Fruit fly (Drosophila melanogaster) whole organism, embryonic: ENCODE results near the gene Nsun5.

Experiments
- B-H1 ChIP-seq: fragments of 200-800 bp; sonication (Bioruptor generic); IDR thresholded peaks from 3 replicates; pipeline ENCODE4 v1.3.6; 2022; ENCODE audit warnings: missing biosample characterization, missing genetic modification characterization
- BtbVII ChIP-seq: fragments of 200-800 bp; sonication (Bioruptor generic); optimal IDR thresholded peaks from 3 replicates; lab custom pipeline; 2017; ENCODE audit warnings: missing biosample characterization, mild to moderate bottlenecking, missing genetic modification characterization
- CG10321 ChIP-seq: fragments of 200-800 bp; sonication (Bioruptor generic); IDR thresholded peaks from 2 replicates; pipeline ENCODE4 v1.3.6; 2022; ENCODE audit warnings: missing biosample characterization, missing genetic modification characterization
- CG10979 ChIP-seq: fragments of 200-800 bp; sonication (Bioruptor generic); optimal IDR thresholded peaks from 2 replicates; lab custom pipeline; 2018; ENCODE audit warnings: missing biosample characterization, mild to moderate bottlenecking, missing genetic modification characterization, moderate library complexity
- CG11093 ChIP-seq: fragments of 200-800 bp; sonication (Bioruptor generic); IDR thresholded peaks from 3 replicates; pipeline ENCODE4 v1.3.6; 2022; ENCODE audit warnings: missing biosample characterization, missing genetic modification characterization
- CG14710 ChIP-seq: fragments of 200-800 bp; sonication (Bioruptor generic); optimal IDR thresholded peaks from 3 replicates; lab custom pipeline; 2019; ENCODE audit warnings: missing biosample characterization, mild to moderate bottlenecking, missing genetic modification characterization, moderate library complexity
- CG15269 ChIP-seq: fragments of 200-800 bp; sonication (Bioruptor generic); optimal IDR thresholded peaks from 2 replicates; lab custom pipeline; 2018; ENCODE audit warnings: missing biosample characterization, mild to moderate bottlenecking, missing genetic modification characterization, moderate library complexity
- CG15514 ChIP-seq: fragments of 200-800 bp; sonication (Bioruptor generic); optimal IDR thresholded peaks from 3 replicates; lab custom pipeline; 2017; ENCODE audit warnings: missing biosample characterization, missing genetic modification characterization, mild to moderate bottlenecking, moderate library complexity, missing genetic modification reagents
- CG18619 ChIP-seq: fragments of 200-800 bp; sonication (Bioruptor generic); optimal IDR thresholded peaks from 3 replicates; lab custom pipeline; 2017; ENCODE audit warnings: missing biosample characterization, mild to moderate bottlenecking, missing genetic modification characterization
- CG2889 ChIP-seq: fragments of 200-800 bp; sonication (Bioruptor generic); IDR thresholded peaks from 3 replicates; pipeline ENCODE4 v1.3.6; 2022; ENCODE audit warnings: missing biosample characterization, missing genetic modification characterization
- CG3065 ChIP-seq: fragments of 200-800 bp; sonication (Bioruptor generic); optimal IDR thresholded peaks from 2 replicates; lab custom pipeline; 2016; ENCODE audit warnings: missing biosample characterization, missing genetic modification characterization
- CG31224 ChIP-seq: fragments of 200-800 bp; sonication (Bioruptor generic); IDR thresholded peaks from 2 replicates; pipeline ENCODE4 v1.3.6; 2022; ENCODE audit warnings: missing biosample characterization, missing genetic modification characterization
- CG31365 ChIP-seq: fragments of 200-800 bp; sonication (Bioruptor generic); optimal IDR thresholded peaks from 2 replicates; lab custom pipeline; 2018; ENCODE audit warnings: missing biosample characterization, mild to moderate bottlenecking, missing genetic modification characterization
- CG32532 ChIP-seq: fragments of 200-800 bp; sonication (Bioruptor generic); IDR thresholded peaks from 2 replicates; pipeline ENCODE4 v1.3.6; 2022; ENCODE audit warnings: missing biosample characterization, missing genetic modification characterization
- CG32772 ChIP-seq: fragments of 200-800 bp; sonication (Bioruptor generic); IDR thresholded peaks from 2 replicates; pipeline ENCODE4 v1.3.6; 2022; ENCODE audit warnings: missing biosample characterization, missing genetic modification characterization
- CG5180 ChIP-seq: fragments of 200-800 bp; sonication (Bioruptor generic); optimal IDR thresholded peaks from 3 replicates; lab custom pipeline; 2017; ENCODE audit warnings: missing biosample characterization, missing genetic modification characterization, mild to moderate bottlenecking, moderate library complexity, missing genetic modification reagents
- CG5245 ChIP-seq: fragments of 200-800 bp; sonication (Bioruptor generic); optimal IDR thresholded peaks from 3 replicates; lab custom pipeline; 2016; ENCODE audit warnings: missing biosample characterization, missing genetic modification characterization
- CG8388 ChIP-seq: fragments of 200-800 bp; sonication (Bioruptor generic); optimal IDR thresholded peaks from 2 replicates; lab custom pipeline; 2019; ENCODE audit warnings: missing biosample characterization, mild to moderate bottlenecking, missing genetic modification characterization, moderate library complexity
- CG9437 ChIP-seq: fragments of 200-800 bp; sonication (Bioruptor generic); optimal IDR thresholded peaks from 2 replicates; lab custom pipeline; 2018; ENCODE audit warnings: missing biosample characterization, mild to moderate bottlenecking, missing genetic modification characterization
- CG9817 ChIP-seq: fragments of 200-800 bp; sonication (Bioruptor generic); optimal IDR thresholded peaks from 2 replicates; lab custom pipeline; 2018; ENCODE audit warnings: missing biosample characterization, mild to moderate bottlenecking, missing genetic modification characterization, moderate library complexity
- E2f1 ChIP-seq: fragments of 200-800 bp; sonication (Bioruptor generic); IDR thresholded peaks from 2 replicates; pipeline ENCODE4 v1.3.6; 2022; ENCODE audit warnings: missing biosample characterization, missing genetic modification characterization
- Fer1 ChIP-seq: fragments of 200-800 bp; sonication (Bioruptor generic); optimal IDR thresholded peaks from 2 replicates; lab custom pipeline; 2017; ENCODE audit warnings: missing biosample characterization, mild to moderate bottlenecking, missing genetic modification characterization
- Side ChIP-seq: fragments of 200-800 bp; sonication (Bioruptor generic); optimal IDR thresholded peaks from 2 replicates; lab custom pipeline; 2016; ENCODE audit warnings: missing biosample characterization, missing genetic modification characterization
- Taf1 ChIP-seq: fragments of 200-800 bp; sonication (Bioruptor generic); IDR thresholded peaks from 2 replicates; pipeline ENCODE4 v1.3.6; 2022; ENCODE audit warnings: missing biosample characterization, missing genetic modification characterization
- Usf ChIP-seq: fragments of 200-800 bp; sonication (Bioruptor generic); optimal IDR thresholded peaks from 2 replicates; lab custom pipeline; 2017; ENCODE audit warnings: missing genotype, missing biosample characterization, missing genetic modification characterization
- ac ChIP-seq: fragments of 200-800 bp; sonication (Bioruptor generic); optimal IDR thresholded peaks from 3 replicates; lab custom pipeline; 2017; ENCODE audit warnings: missing biosample characterization, mild to moderate bottlenecking, missing genetic modification characterization
- ato ChIP-seq: fragments of 200-800 bp; sonication (Bioruptor generic); IDR thresholded peaks from 2 replicates; pipeline ENCODE4 v1.3.6; 2022; ENCODE audit warnings: missing biosample characterization, missing genetic modification characterization; ENCODE audit not compliant: partially characterized antibody
- bigmax ChIP-seq: fragments of 200-800 bp; sonication (Bioruptor generic); optimal IDR thresholded peaks from 2 replicates; lab custom pipeline; 2018; ENCODE audit warnings: missing biosample characterization, mild to moderate bottlenecking, missing genetic modification characterization
- cad ChIP-seq: fragments of >200 bp; optimal IDR thresholded peaks from 2 replicates; lab custom pipeline; 2017; ENCODE audit warnings: missing biosample characterization, missing genetic modification characterization
- disco-r ChIP-seq: fragments of 200-800 bp; sonication (Bioruptor generic); optimal IDR thresholded peaks from 2 replicates; lab custom pipeline; 2016; ENCODE audit warnings: missing biosample characterization, missing genetic modification characterization
- esg ChIP-seq: fragments of 200-800 bp; sonication (Bioruptor generic); conservative IDR thresholded peaks from 2 replicates; pipeline ENCODE4 v1.3.6; 2022; ENCODE audit warnings: missing biosample characterization, missing genetic modification characterization
- fd3F ChIP-seq: fragments of 200-800 bp; sonication (Bioruptor generic); optimal IDR thresholded peaks from 2 replicates; lab custom pipeline; 2018; ENCODE audit warnings: missing biosample characterization, mild to moderate bottlenecking, missing genetic modification characterization, moderate library complexity
- ftz-f1 ChIP-seq: fragments of 200-800 bp; sonication (Bioruptor generic); optimal IDR thresholded peaks from 2 replicates; lab custom pipeline; 2016; ENCODE audit warnings: missing biosample characterization, missing genetic modification characterization
- klu ChIP-seq: fragments of 200-800 bp; sonication (Bioruptor generic); IDR thresholded peaks from 2 replicates; pipeline ENCODE4 v1.3.6; 2022; ENCODE audit warnings: missing biosample characterization, missing genetic modification characterization
- knrl ChIP-seq: fragments of 200-800 bp; sonication (Bioruptor generic); IDR thresholded peaks from 3 replicates; pipeline ENCODE4 v1.3.6; 2022; ENCODE audit warnings: missing biosample characterization, missing genetic modification characterization; ENCODE audit not compliant: partially characterized antibody
- lmd ChIP-seq: fragments of 200-800 bp; sonication (Bioruptor generic); IDR thresholded peaks from 2 replicates; pipeline ENCODE4 v1.3.6; 2022; ENCODE audit warnings: missing biosample characterization, missing genetic modification characterization
- p53 ChIP-seq: fragments of 200-800 bp; sonication (Bioruptor generic); optimal IDR thresholded peaks from 2 replicates; lab custom pipeline; 2016; ENCODE audit warnings: missing biosample characterization, missing genetic modification characterization
- repo ChIP-seq: fragments of 200-800 bp; sonication (Bioruptor generic); optimal IDR thresholded peaks from 2 replicates; lab custom pipeline; 2016; ENCODE audit warnings: missing biosample characterization, missing genetic modification characterization
- schlank ChIP-seq: fragments of 200-800 bp; sonication (Bioruptor generic); optimal IDR thresholded peaks from 2 replicates; lab custom pipeline; 2018; ENCODE audit warnings: missing biosample characterization, mild to moderate bottlenecking, missing genetic modification characterization
- sd ChIP-seq: fragments of 200-800 bp; sonication (Bioruptor generic); optimal IDR thresholded peaks from 3 replicates; lab custom pipeline; 2018; ENCODE audit warnings: missing biosample characterization, mild to moderate bottlenecking, missing genetic modification characterization, moderate library complexity
- sens-2 ChIP-seq: fragments of 200-800 bp; sonication (Bioruptor generic); IDR thresholded peaks from 2 replicates; pipeline ENCODE4 v1.3.6; 2022; ENCODE audit warnings: missing biosample characterization, missing genetic modification characterization
- shn ChIP-seq: fragments of 200-800 bp; sonication (Bioruptor generic); optimal IDR thresholded peaks from 3 replicates; lab custom pipeline; 2016; ENCODE audit warnings: missing biosample characterization, missing genetic modification characterization
- tna ChIP-seq: fragments of 200-800 bp; sonication (Bioruptor generic); IDR thresholded peaks from 2 replicates; pipeline ENCODE4 v1.3.6; 2022; ENCODE audit warnings: missing biosample characterization, missing genetic modification characterization; ENCODE audit not compliant: partially characterized antibody
- tx ChIP-seq: fragments of 200-800 bp; sonication (Bioruptor generic); optimal IDR thresholded peaks from 2 replicates; lab custom pipeline; 2016; ENCODE audit warnings: missing biosample characterization, missing genetic modification characterization
- unpg ChIP-seq: fragments of 200-800 bp; sonication (Bioruptor generic); optimal IDR thresholded peaks from 3 replicates; lab custom pipeline; 2018; ENCODE audit warnings: missing biosample characterization, mild to moderate bottlenecking, missing genetic modification characterization, moderate library complexity
- usp ChIP-seq: fragments of >200 bp; optimal IDR thresholded peaks from 2 replicates; lab custom pipeline; 2017; ENCODE audit warnings: missing biosample characterization, missing genetic modification characterization
- zen ChIP-seq: fragments of 200-800 bp; sonication (Bioruptor generic); optimal IDR thresholded peaks from 3 replicates; lab custom pipeline; 2018; ENCODE audit warnings: missing biosample characterization, mild to moderate bottlenecking, missing genetic modification characterization, moderate library complexity
- zen2 ChIP-seq: fragments of 200-800 bp; sonication (Bioruptor generic); IDR thresholded peaks from 3 replicates; pipeline ENCODE4 v1.3.6; 2022; ENCODE audit warnings: missing biosample characterization, missing genetic modification characterization; ENCODE audit not compliant: partially characterized antibody
- zf30C ChIP-seq: fragments of 200-800 bp; sonication (Bioruptor generic); optimal IDR thresholded peaks from 3 replicates; lab custom pipeline; 2018; ENCODE audit warnings: missing biosample characterization, mild to moderate bottlenecking, missing genetic modification characterization
- zfh2 ChIP-seq: fragments of 200-800 bp; sonication (Bioruptor generic); optimal IDR thresholded peaks from 2 replicates; lab custom pipeline; 2016; ENCODE audit warnings: missing biosample characterization, missing genetic modification characterization

Nsun5 gene

DNA sequence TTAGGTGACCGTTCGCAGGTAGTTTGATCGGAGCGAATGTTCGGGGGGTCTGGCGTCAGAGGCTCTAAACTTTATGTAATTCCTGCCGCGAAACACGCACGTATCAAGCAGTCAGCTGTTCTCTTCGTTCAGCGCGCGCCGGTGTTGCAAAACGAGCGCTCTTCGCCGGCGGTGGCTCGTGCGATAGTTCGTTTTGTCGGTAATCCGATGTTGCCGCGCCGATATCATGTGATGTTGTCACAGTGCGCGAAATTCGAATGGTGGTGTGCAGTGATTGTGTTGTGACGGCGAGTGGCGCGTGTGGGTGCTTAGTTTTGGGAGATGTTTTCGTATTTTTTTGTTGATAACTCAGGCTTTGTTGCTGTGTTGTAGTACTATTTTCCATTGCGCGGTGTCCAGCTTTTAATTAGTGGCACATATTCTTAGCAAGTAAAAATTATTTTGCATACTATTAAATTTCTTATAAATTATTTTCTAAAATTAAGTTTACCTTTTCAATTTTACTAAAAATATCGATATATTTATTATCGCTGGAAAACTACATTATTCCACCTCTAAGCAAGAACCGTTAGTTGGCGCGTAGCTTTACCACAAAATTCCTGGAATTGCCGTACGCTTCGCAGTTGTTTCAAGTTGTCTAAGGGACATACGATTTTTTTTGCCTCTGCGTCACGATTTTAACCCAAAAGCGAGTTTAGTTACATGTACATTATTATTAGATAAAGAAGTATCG is 5.3 kb downstream of the Nsun5 start, which contains the start of gene nanos (continued):
- TF ChIP-seq unpg (GFP tag; lab: Kevin White, UChicago) (peak; percentile 15), repo (GFP tag; lab: Kevin White, UChicago) (peak; percentile 49), knrl (GFP tag; lab: Robert Waterston, UW) (peak; percentile 99), B-H1 (GFP tag; lab: Robert Waterston, UW) (no peak), CG31224 (GFP tag; lab: Robert Waterston, UW) (peak; percentile 54), ftz-f1 (GFP tag; lab: Kevin White, UChicago) (peak; percentile 62), schlank (tag; lab: Kevin White, UChicago) (no peak), CG32772 (GFP tag; lab: Robert Waterston, UW) (no peak), Fer1 (GFP tag; lab: Kevin White, UChicago) (peak; percentile 55), CG5245 (GFP tag; lab: Kevin White, UChicago) (no peak), CG10321 (GFP tag; lab: Robert Waterston, UW) (0 out of 2 replicates have a peak, but pooled peaks have one; percentile 29), CG18619 (GFP tag; lab: Kevin White, UChicago) (peak; percentile 47), usp (GFP tag; lab: Kevin White, UChicago) (no peak), CG2889 (GFP tag; lab: Robert Waterston, UW) (0 out of 3 replicates have a peak, but pooled peaks have one; percentile 29), CG3065 (GFP tag; lab: Kevin White, UChicago) (no peak), cad (GFP tag; lab: Kevin White, UChicago) (no peak), sd (tag; lab: Kevin White, UChicago) (peak; percentile 43), klu (GFP tag; lab: Robert Waterston, UW) (peak; percentile 37), ato (GFP tag; lab: Robert Waterston, UW) (peak; percentile 98), Side (GFP tag; lab: Kevin White, UChicago) (peak; percentile 60), shn (GFP tag; lab: Kevin White, UChicago) (peak; percentile 48), fd3F (GFP tag; lab: Kevin White, UChicago) (no peak), lmd (GFP tag; lab: Robert Waterston, UW) (peak; percentile 67), sens-2 (GFP tag; lab: Robert Waterston, UW) (no peak), tna (GFP tag; lab: Robert Waterston, UW) (peak; percentile 98), Taf1 (GFP tag; lab: Robert Waterston, UW) (no peak), CG5180 (GFP tag; lab: Kevin White, UChicago) (no peak), CG11093 (GFP tag; lab: Robert Waterston, UW) (no peak), BtbVII (GFP tag; lab: Kevin White, UChicago) (no peak), esg (GFP tag; lab: Robert Waterston, UW) (no peak), CG9437 (GFP tag; lab: Kevin White, UChicago) (peak; percentile 16), CG14710 (tag; lab: Kevin White, UChicago) (peak; percentile 79), CG15269 (tag; lab: Kevin White, UChicago) (peak; percentile 24), zfh2 (peak; percentile 83), CG31365 (tag; lab: Kevin White, UChicago) (no peak), bigmax (GFP tag; lab: Kevin White, UChicago) (peak; percentile 89), CG15514 (GFP tag; lab: Kevin White, UChicago) (peak; percentile 94), zen2 (GFP tag; lab: Robert Waterston, UW) (peak; percentile 99), zf30C (GFP tag; lab: Kevin White, UChicago) (no peak), E2f1 (GFP tag; lab: Robert Waterston, UW) (peak; percentile 83), CG32532 (peak; percentile 78), tx (GFP tag; lab: Kevin White, UChicago) (peak; percentile 55), p53 (GFP tag; lab: Kevin White, UChicago) (peak; percentile 51), CG9817 (peak; percentile 60), ac (GFP tag; lab: Kevin White, UChicago) (no peak), zen (peak; percentile 27), CG10979 (tag; lab: Kevin White, UChicago) (peak; percentile 12), disco-r (GFP tag; lab: Kevin White, UChicago) (no peak), CG8388 (GFP tag; lab: Kevin White, UChicago) (no peak), Usf (GFP tag; lab: Kevin White, UChicago) (peak; percentile 70)
